Worm (Caenorhabditis elegans) whole organism, early embryonic: Measurements from ENCODE around the gene F58G1.2.

ENCODE experiments used
- B0310.2 ChIP-seq: sonication (generic microtip); optimal IDR thresholded peaks from 2 replicates; lab custom pipeline; 2016; ENCODE audit warnings: mild to moderate bottlenecking, missing genetic modification characterization, missing compliant biosample characterization
- F13C5.2 ChIP-seq: sonication (generic microtip); optimal IDR thresholded peaks from 2 replicates; lab custom pipeline; 2017; ENCODE audit warnings: mild to moderate bottlenecking, missing genetic modification characterization, inconsistent platforms, missing compliant biosample characterization
- aly-1 ChIP-seq: sonication (generic microtip); optimal IDR thresholded peaks from 2 replicates; lab custom pipeline; 2016; ENCODE audit warnings: missing genetic modification characterization, missing compliant biosample characterization
- ama-1 ChIP-seq: fragments of 150-350 bp; optimal IDR thresholded peaks from 2 replicates; lab custom pipeline; 2014
- ceh-13 ChIP-seq: fragments of 200-800 bp; sonication (Bioruptor generic); optimal IDR thresholded peaks from 2 replicates; lab custom pipeline; 2018; ENCODE audit warnings: mild to moderate bottlenecking, missing genetic modification characterization, missing compliant biosample characterization
- ceh-36 ChIP-seq: sonication (generic microtip); optimal IDR thresholded peaks from 2 replicates; lab custom pipeline; 2016; ENCODE audit warnings: missing genetic modification characterization, inconsistent platforms, missing compliant biosample characterization
- ets-7 ChIP-seq: sonication (generic microtip); optimal IDR thresholded peaks from 2 replicates; lab custom pipeline; 2016; ENCODE audit warnings: missing genotype, missing genetic modification characterization, missing compliant biosample characterization
- flt-1 ChIP-seq: fragments of 200-800 bp; sonication (Bioruptor generic); IDR thresholded peaks from 2 replicates; pipeline ENCODE4 v1.3.6; 2022; ENCODE audit warnings: missing genetic modification characterization, missing compliant biosample characterization
- hmbx-1 ChIP-seq: sonication (generic microtip); optimal IDR thresholded peaks from 2 replicates; lab custom pipeline; 2016; ENCODE audit warnings: mild to moderate bottlenecking, missing genetic modification characterization, missing compliant biosample characterization
- hmg-4 ChIP-seq: fragments of 200-800 bp; sonication (Bioruptor generic); optimal IDR thresholded peaks from 2 replicates; lab custom pipeline; 2018; ENCODE audit warnings: mild to moderate bottlenecking, missing genetic modification characterization, missing compliant biosample characterization
- hnd-1 ChIP-seq: sonication (generic microtip); optimal IDR thresholded peaks from 2 replicates; lab custom pipeline; 2016; ENCODE audit warnings: missing genetic modification characterization, missing compliant biosample characterization
- pes-1 ChIP-seq: fragments of 200-800 bp; sonication (Bioruptor generic); IDR thresholded peaks from 2 replicates; pipeline ENCODE4 v1.3.6; 2022; ENCODE audit warnings: missing genetic modification reagents, missing genetic modification characterization, missing compliant biosample characterization
- scrt-1 ChIP-seq: fragments of 200-800 bp; sonication (Bioruptor generic); IDR thresholded peaks from 2 replicates; pipeline ENCODE4 v1.3.6; 2022; ENCODE audit warnings: missing genetic modification characterization, missing compliant biosample characterization
- sea-1 ChIP-seq: fragments of 200-800 bp; sonication (Bioruptor generic); conservative IDR thresholded peaks from 2 replicates; pipeline ENCODE4 v1.3.6; 2022; ENCODE audit warnings: missing genetic modification characterization, missing compliant biosample characterization
- tbx-11 ChIP-seq: fragments of 200-800 bp; sonication (Bioruptor generic); IDR thresholded peaks from 2 replicates; pipeline ENCODE4 v1.3.6; 2022; ENCODE audit warnings: missing genetic modification characterization, missing compliant biosample characterization
- tbx-37 ChIP-seq: fragments of 200-800 bp; sonication (Bioruptor generic); conservative IDR thresholded peaks from 2 replicates; pipeline ENCODE4 v1.3.6; 2022; ENCODE audit warnings: missing genetic modification reagents, missing genetic modification characterization, missing compliant biosample characterization
- tra-4 ChIP-seq: sonication (generic microtip); optimal IDR thresholded peaks from 2 replicates; lab custom pipeline; 2017; ENCODE audit warnings: missing genetic modification characterization, missing compliant biosample characterization

Gene F58G1.2

DNA sequence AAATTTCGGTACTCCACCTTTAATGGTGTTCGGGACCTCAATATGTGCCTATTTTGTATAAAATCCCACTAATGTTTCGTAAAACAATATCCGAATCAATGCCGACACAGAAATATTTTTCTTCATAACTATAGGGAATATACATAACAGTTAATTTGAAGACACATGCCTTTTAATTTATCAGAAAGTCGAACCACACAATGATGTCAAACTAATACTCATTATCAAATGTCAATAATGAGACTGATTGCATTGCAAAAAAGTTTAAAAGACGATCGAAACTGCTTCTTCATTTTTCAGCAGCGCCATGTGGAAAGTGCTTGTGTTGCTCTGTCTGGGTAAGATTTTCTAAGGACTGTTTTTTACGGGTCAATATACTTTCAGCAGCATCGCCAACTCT, 17.8 kb downstream of the F58G1.2 start, which contains the start of gene clec-65:
clec-65 (plus strand) TSS at position 301 of the 400 bp plus-strand sequence.
- TF ChIP-seq F13C5.2 (tag; lab: Kevin White, UChicago) (no peak), ama-1 (no peak), B0310.2 (tag; lab: Kevin White, UChicago) (no peak), flt-1 (GFP tag; lab: Robert Waterston, UW) (no peak), pes-1 (GFP tag; lab: Robert Waterston, UW) (no peak), ceh-36 (no peak), ceh-13 (GFP tag; lab: Kevin White, UChicago) (no peak), aly-1 (tag; lab: Kevin White, UChicago) (no peak), scrt-1 (GFP tag; lab: Robert Waterston, UW) (no peak), hmbx-1 (tag; lab: Kevin White, UChicago) (no peak), ets-7 (no peak), tbx-37 (GFP tag; lab: Robert Waterston, UW) (no peak), sea-1 (GFP tag; lab: Robert Waterston, UW) (no peak), tra-4 (tag; lab: Kevin White, UChicago) (no peak), hmg-4 (GFP tag; lab: Kevin White, UChicago) (no peak)

DNA sequence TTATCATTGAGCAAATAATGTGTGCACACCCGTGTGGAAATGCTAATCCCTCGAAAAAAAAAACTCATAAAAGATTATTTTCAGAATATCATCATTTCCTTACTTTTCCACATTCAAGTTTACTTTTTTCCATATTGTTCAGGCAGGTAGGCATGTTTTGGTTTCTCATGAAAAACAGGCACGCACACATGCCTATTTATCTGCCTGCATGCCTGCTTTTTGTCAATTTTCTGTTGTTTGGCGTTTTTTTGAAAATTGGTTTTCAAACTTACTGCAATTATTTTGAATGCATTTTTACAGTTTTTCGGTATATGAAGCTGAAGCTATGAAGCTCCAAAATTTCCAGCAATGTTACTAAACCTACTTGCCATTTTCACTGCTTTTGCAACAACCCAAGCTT, 20.9 kb downstream of the F58G1.2 start, which contains the start of gene clec-64:
clec-64 (plus strand) TSS at position 301 of the 400 bp plus-strand sequence.
- TF ChIP-seq F13C5.2 (tag; lab: Kevin White, UChicago) (no peak), ceh-36 (no peak), aly-1 (tag; lab: Kevin White, UChicago) (no peak), tbx-37 (GFP tag; lab: Robert Waterston, UW) (no peak), hmg-4 (GFP tag; lab: Kevin White, UChicago) (no peak), ets-7 (no peak), scrt-1 (GFP tag; lab: Robert Waterston, UW) (no peak), sea-1 (GFP tag; lab: Robert Waterston, UW) (no peak), hmbx-1 (tag; lab: Kevin White, UChicago) (no peak), tra-4 (tag; lab: Kevin White, UChicago) (no peak), tbx-11 (GFP tag; lab: Robert Waterston, UW) (no peak), flt-1 (GFP tag; lab: Robert Waterston, UW) (no peak), pes-1 (GFP tag; lab: Robert Waterston, UW) (no peak)

DNA sequence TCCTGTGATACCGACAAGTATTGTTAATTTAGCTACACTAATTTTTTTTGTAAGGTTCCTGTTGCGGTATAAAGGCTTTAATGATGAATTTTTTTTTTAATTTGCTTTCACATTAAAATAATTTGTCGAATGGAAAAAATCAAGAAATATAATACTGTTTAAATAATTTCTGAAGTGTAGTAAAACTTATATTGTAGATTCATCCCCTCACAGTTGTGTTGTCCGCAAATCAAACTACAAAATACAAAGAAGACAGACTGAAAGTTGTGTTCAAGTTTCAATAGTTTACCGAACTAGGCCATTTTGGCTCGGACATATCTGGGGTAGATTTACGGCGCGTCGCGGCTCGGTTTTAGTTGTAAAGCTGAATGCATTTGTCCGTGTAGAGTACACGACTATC, 21.4 kb downstream of the F58G1.2 start:
- TF ChIP-seq hmbx-1 (tag; lab: Kevin White, UChicago): no peak
- no peak for TF ChIP-seq B0310.2 (tag; lab: Kevin White, UChicago)
- TF ChIP-seq ama-1: no peak
- TF ChIP-seq hnd-1 (tag; lab: Kevin White, UChicago): no peak
- TF ChIP-seq scrt-1 (GFP tag; lab: Robert Waterston, UW): no peak
- TF ChIP-seq ceh-13 (GFP tag; lab: Kevin White, UChicago): no peak
- no peak for TF ChIP-seq tbx-11 (GFP tag; lab: Robert Waterston, UW)
- TF ChIP-seq flt-1 (GFP tag; lab: Robert Waterston, UW): no peak

DNA sequence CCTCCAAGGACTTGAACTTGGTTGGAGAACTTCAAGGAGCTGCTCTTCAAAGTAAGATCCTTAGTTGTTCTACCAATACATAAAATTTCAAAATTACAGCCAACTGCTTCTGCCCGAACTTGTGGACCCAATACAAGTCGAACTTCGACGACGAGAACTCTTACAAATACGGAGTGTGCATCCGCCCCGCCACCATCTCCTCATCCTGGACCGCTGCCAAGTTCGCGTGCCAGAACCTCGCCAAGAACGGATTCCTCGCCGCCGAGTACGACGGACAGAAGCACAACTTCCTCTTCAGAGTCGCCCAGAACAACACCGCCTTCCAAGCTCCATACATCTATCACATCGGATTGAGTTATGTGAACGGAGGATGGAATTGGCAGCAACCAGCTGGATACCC, 22.1 kb downstream of the F58G1.2 start:
- TF ChIP-seq ceh-36 (no peak), pes-1 (GFP tag; lab: Robert Waterston, UW) (no peak), hmbx-1 (tag; lab: Kevin White, UChicago) (no peak), aly-1 (tag; lab: Kevin White, UChicago) (no peak), flt-1 (GFP tag; lab: Robert Waterston, UW) (no peak), ets-7 (no peak)

DNA sequence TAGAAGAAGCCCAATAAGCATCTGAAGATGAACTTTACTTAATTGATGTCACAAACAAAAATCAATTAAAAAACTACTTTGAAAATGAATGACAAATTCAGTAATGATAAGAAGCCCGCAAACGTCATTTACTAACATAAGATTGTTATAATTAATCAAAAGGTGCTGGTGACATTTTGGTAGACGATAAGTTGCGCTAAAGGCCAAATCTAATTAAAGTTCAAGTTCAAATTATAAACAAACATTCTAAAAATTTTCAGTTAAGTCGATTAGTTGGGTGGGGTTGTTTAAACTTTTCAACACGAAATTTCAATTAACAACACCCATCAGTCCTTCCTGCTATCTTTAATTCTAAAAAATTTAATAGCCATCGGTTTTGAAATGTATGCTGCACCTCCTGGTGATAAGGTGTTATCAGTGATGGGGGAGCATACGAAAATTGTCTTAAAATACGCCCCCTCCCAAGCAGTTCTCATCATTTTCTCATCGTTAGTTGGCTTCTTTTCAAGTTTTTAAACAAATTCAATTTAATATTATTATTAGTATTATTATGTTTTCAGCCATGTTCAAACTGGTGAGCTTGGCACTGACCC, 23.6 kb downstream of the F58G1.2 start, which contains the start of the genes clec-62 and clec-63:
clec-62 (minus strand) TSS at position 51 of the 593 bp plus-strand sequence.
clec-63 (plus strand) TSS at position 561 of the 593 bp plus-strand sequence.
- TF ChIP-seq scrt-1 (GFP tag; lab: Robert Waterston, UW) (no peak), tra-4 (tag; lab: Kevin White, UChicago) (no peak), ets-7 (no peak), ceh-36 (no peak), ama-1 (no peak), ceh-13 (GFP tag; lab: Kevin White, UChicago) (no peak)

DNA sequence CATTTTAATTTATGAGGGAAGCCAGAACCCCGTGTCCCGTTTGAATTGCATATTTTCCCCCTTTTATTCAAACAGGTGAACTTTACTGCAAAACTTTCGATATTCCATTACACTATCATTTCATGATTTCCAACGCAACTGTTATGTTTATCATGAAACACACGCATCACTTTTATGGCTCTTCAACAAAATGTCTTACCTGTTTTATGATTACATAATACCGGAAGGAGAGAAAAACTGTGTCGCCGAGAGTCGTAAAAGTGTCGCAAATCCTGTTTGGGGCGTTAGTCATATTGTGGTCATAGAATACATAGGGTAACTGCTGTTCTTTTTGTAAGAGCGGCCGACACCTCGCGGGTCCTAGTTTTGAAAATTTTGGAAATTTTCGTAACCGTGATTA, 26.4 kb downstream of the F58G1.2 start:
- TF ChIP-seq tbx-37 (GFP tag; lab: Robert Waterston, UW) (no peak), ets-7 (no peak)

DNA sequence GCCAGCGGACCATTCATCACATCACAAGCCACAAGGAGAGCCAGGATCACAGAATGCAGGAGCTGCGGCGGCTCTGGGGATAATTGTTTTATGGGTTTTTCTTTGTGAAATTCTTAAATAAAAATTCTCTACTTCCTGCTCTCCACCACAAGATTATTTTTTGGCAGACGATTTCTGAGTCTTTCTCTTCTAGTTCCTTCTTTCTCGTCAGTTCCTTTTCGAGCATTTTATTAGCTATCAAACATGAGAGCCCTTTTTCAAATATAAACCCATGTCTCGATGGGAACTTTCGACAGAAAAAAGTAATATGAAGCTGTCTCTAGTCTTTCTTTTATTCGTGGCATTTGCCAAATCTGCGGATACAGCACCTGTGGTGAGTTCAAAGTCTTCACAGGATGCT, 30.3 kb downstream of the F58G1.2 start, which contains the start of gene F35C5.3:
F35C5.3 (plus strand) TSS at position 301 of the 400 bp plus-strand sequence.
- TF ChIP-seq ceh-36 (no peak), B0310.2 (tag; lab: Kevin White, UChicago) (no peak), ama-1 (no peak), scrt-1 (GFP tag; lab: Robert Waterston, UW) (no peak), tbx-11 (GFP tag; lab: Robert Waterston, UW) (no peak), flt-1 (GFP tag; lab: Robert Waterston, UW) (no peak), hmbx-1 (tag; lab: Kevin White, UChicago) (no peak), pes-1 (GFP tag; lab: Robert Waterston, UW) (no peak), ets-7 (no peak), hmg-4 (GFP tag; lab: Kevin White, UChicago) (no peak), tra-4 (tag; lab: Kevin White, UChicago) (no peak), aly-1 (tag; lab: Kevin White, UChicago) (no peak), hnd-1 (tag; lab: Kevin White, UChicago) (no peak), F13C5.2 (tag; lab: Kevin White, UChicago) (no peak), sea-1 (GFP tag; lab: Robert Waterston, UW) (no peak)
